Worm (Caenorhabditis elegans) whole organism, mixed stage, embryonic: ENCODE results near the gene C25B8.8.

Experiments
- M03D4.4 ChIP-seq: sonication (generic microtip); optimal IDR thresholded peaks from 2 replicates; lab custom pipeline; 2017; ENCODE audit warnings: mild to moderate bottlenecking, missing genetic modification characterization, missing compliant biosample characterization
- bed-3 ChIP-seq: fragments of 200-800 bp; sonication (Bioruptor generic); optimal IDR thresholded peaks from 3 replicates; lab custom pipeline; 2018; ENCODE audit warnings: mild to moderate bottlenecking, missing genetic modification characterization, moderate library complexity, missing compliant biosample characterization
- ceh-39 ChIP-seq: fragments of 150-350 bp; optimal IDR thresholded peaks from 2 replicates; lab custom pipeline; 2014; ENCODE audit warnings: missing biosample characterization, missing genetic modification characterization
- ceh-43 ChIP-seq: fragments of 200-800 bp; sonication (Bioruptor generic); optimal IDR thresholded peaks from 2 replicates; lab custom pipeline; 2018; ENCODE audit warnings: mild to moderate bottlenecking, missing genetic modification characterization, moderate library complexity, missing compliant biosample characterization
- ces-1 ChIP-seq: fragments of 150-350 bp; optimal IDR thresholded peaks from 2 replicates; lab custom pipeline; 2014; ENCODE audit warnings: missing biosample characterization, missing genetic modification reagents, missing genetic modification characterization
- cnd-1 ChIP-seq: fragments of 200-800 bp; sonication (Bioruptor generic); optimal IDR thresholded peaks from 2 replicates; lab custom pipeline; 2018; ENCODE audit warnings: mild to moderate bottlenecking, missing genetic modification characterization, missing compliant biosample characterization
- drap-1 ChIP-seq: fragments of 200-800 bp; sonication (Bioruptor generic); optimal IDR thresholded peaks from 3 replicates; lab custom pipeline; 2018; ENCODE audit warnings: mild to moderate bottlenecking, missing genetic modification characterization, missing compliant biosample characterization
- elt-1 ChIP-seq: sonication (generic microtip); optimal IDR thresholded peaks from 2 replicates; lab custom pipeline; 2017; ENCODE audit warnings: missing genetic modification characterization, mild to moderate bottlenecking, missing compliant biosample characterization, antibody characterized with exemption, moderate library complexity, borderline replicate concordance; ENCODE audit not compliant: insufficient read depth
- flh-1 ChIP-seq: fragments of 200-800 bp; sonication (Bioruptor generic); optimal IDR thresholded peaks from 2 replicates; lab custom pipeline; 2018; ENCODE audit warnings: mild to moderate bottlenecking, missing genetic modification characterization, moderate library complexity, missing compliant biosample characterization
- ham-2 ChIP-seq: fragments of 200-800 bp; sonication (Bioruptor generic); optimal IDR thresholded peaks from 2 replicates; lab custom pipeline; 2018; ENCODE audit warnings: mild to moderate bottlenecking, missing genetic modification characterization, missing compliant biosample characterization
- hlh-1 ChIP-seq: fragments of 150-350 bp; optimal IDR thresholded peaks from 2 replicates; lab custom pipeline; 2014; ENCODE audit warnings: missing biosample characterization, missing genetic modification reagents, missing genetic modification characterization
- lin-13 ChIP-seq: fragments of 150-350 bp; optimal IDR thresholded peaks from 2 replicates; lab custom pipeline; 2014; ENCODE audit warnings: missing biosample characterization, missing genetic modification characterization
- lin-32 ChIP-seq: fragments of 200-800 bp; sonication (Bioruptor generic); optimal IDR thresholded peaks from 2 replicates; lab custom pipeline; 2018; ENCODE audit warnings: mild to moderate bottlenecking, missing genetic modification characterization, missing compliant biosample characterization
- lsy-2 ChIP-seq: fragments of 150-350 bp; optimal IDR thresholded peaks from 2 replicates; lab custom pipeline; 2014; ENCODE audit warnings: missing biosample characterization, missing genetic modification characterization
- mab-5 ChIP-seq: fragments of 150-350 bp; optimal IDR thresholded peaks from 2 replicates; lab custom pipeline; 2014; ENCODE audit warnings: missing biosample characterization, missing genetic modification characterization
- mep-1 ChIP-seq: fragments of 150-350 bp; optimal IDR thresholded peaks from 2 replicates; lab custom pipeline; 2017; ENCODE audit warnings: missing biosample characterization, missing genetic modification reagents, missing genetic modification characterization, inconsistent platforms
- mls-2 ChIP-seq: sonication (generic microtip); optimal IDR thresholded peaks from 2 replicates; lab custom pipeline; 2016; ENCODE audit warnings: mild to moderate bottlenecking, missing genetic modification characterization, moderate library complexity, missing compliant biosample characterization
- nhr-12 ChIP-seq: fragments of 150-350 bp; optimal IDR thresholded peaks from 2 replicates; lab custom pipeline; 2014; ENCODE audit warnings: missing biosample characterization, missing genetic modification characterization
- nhr-2 ChIP-seq: fragments of 150-350 bp; optimal IDR thresholded peaks from 2 replicates; lab custom pipeline; 2014; ENCODE audit warnings: missing biosample characterization, missing genetic modification characterization
- nhr-237 ChIP-seq: fragments of 150-350 bp; optimal IDR thresholded peaks from 2 replicates; lab custom pipeline; 2014; ENCODE audit warnings: missing biosample characterization, missing genetic modification characterization
- nhr-76 ChIP-seq: sonication (generic microtip); optimal IDR thresholded peaks from 2 replicates; lab custom pipeline; 2017; ENCODE audit warnings: missing biosample characterization, missing genetic modification characterization
- pha-4 ChIP-seq: fragments of 150-350 bp; optimal IDR thresholded peaks from 2 replicates; lab custom pipeline; 2018; ENCODE audit warnings: missing biosample characterization, missing genetic modification reagents, missing genetic modification characterization
- sem-2 ChIP-seq: fragments of 200-800 bp; sonication (Bioruptor generic); optimal IDR thresholded peaks from 2 replicates; lab custom pipeline; 2018; ENCODE audit warnings: mild to moderate bottlenecking, missing genetic modification characterization, missing compliant biosample characterization
- snpc-4 ChIP-seq: fragments of 150-350 bp; optimal IDR thresholded peaks from 2 replicates; lab custom pipeline; 2014; ENCODE audit warnings: missing biosample characterization, missing genetic modification characterization
- sptf-1 ChIP-seq: sonication (generic microtip); optimal IDR thresholded peaks from 2 replicates; lab custom pipeline; 2017; ENCODE audit warnings: mild to moderate bottlenecking, missing genetic modification characterization, moderate library complexity, missing compliant biosample characterization
- tbx-8 ChIP-seq: fragments of 200-800 bp; sonication (Bioruptor generic); optimal IDR thresholded peaks from 2 replicates; lab custom pipeline; 2018; ENCODE audit warnings: mild to moderate bottlenecking, missing genetic modification characterization, moderate library complexity, missing compliant biosample characterization
- unc-120 ChIP-seq: sonication (generic microtip); optimal IDR thresholded peaks from 2 replicates; lab custom pipeline; 2017; ENCODE audit warnings: missing genetic modification characterization, missing compliant biosample characterization; ENCODE audit not compliant: poor library complexity, severe bottlenecking
- unc-39 ChIP-seq: fragments of 150-350 bp; optimal IDR thresholded peaks from 2 replicates; lab custom pipeline; 2014; ENCODE audit warnings: missing biosample characterization, missing genetic modification characterization
- unc-62 ChIP-seq: fragments of 150-350 bp; optimal IDR thresholded peaks from 2 replicates; lab custom pipeline; 2014; ENCODE audit warnings: missing biosample characterization, missing genetic modification reagents, missing genetic modification characterization
- zip-8 ChIP-seq: fragments of 150-350 bp; optimal IDR thresholded peaks from 2 replicates; lab custom pipeline; 2014; ENCODE audit warnings: missing biosample characterization, missing genetic modification characterization

The C25B8.8 gene

DNA sequence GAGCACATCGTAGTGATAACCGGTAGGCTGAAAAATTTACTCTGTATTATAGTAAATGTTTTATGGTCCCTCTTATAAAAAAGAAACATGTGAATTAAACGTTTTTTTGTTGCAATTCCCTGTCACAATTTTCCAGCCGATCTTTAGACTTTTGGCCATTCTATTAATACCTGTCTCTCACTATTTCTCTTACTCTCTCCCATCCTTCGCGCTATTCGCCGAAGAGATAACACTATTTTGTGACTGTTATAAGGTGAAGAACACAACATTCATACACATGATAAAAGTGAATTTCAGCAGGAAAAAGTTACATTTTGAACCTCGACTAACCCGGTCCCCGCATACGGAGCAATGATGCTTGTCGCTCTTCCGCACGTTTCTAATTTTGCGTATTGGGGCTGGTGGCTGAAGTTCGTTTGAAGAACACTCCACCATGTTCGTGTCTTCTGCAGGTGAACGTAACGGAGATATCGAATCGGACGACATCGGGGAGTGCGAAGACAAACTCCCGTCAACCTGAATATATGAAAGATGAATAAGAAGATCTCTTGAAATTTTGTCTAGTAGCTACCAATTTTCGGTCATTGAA lies 29.3 kb downstream of the C25B8.8 start:
- TF ChIP-seq nhr-12 (no peak), elt-1 (no peak), ceh-43 (GFP tag; lab: Kevin White, UChicago) (no peak), mep-1 (no peak), unc-62 (GFP tag; lab: Kevin White, UChicago) (no peak), M03D4.4 (tag; lab: Kevin White, UChicago) (no peak), hlh-1 (no peak), pha-4 (tag; lab: Kevin White, UChicago) (no peak), cnd-1 (no peak), ceh-39 (tag; lab: Kevin White, UChicago) (no peak), tbx-8 (GFP tag; lab: Kevin White, UChicago) (no peak), ces-1 (GFP tag; lab: Kevin White, UChicago) (no peak), unc-39 (no peak), mab-5 (tag; lab: Kevin White, UChicago) (no peak), lin-32 (GFP tag; lab: Kevin White, UChicago) (no peak), lsy-2 (tag; lab: Kevin White, UChicago) (no peak), lin-13 (tag; lab: Kevin White, UChicago) (no peak)

DNA sequence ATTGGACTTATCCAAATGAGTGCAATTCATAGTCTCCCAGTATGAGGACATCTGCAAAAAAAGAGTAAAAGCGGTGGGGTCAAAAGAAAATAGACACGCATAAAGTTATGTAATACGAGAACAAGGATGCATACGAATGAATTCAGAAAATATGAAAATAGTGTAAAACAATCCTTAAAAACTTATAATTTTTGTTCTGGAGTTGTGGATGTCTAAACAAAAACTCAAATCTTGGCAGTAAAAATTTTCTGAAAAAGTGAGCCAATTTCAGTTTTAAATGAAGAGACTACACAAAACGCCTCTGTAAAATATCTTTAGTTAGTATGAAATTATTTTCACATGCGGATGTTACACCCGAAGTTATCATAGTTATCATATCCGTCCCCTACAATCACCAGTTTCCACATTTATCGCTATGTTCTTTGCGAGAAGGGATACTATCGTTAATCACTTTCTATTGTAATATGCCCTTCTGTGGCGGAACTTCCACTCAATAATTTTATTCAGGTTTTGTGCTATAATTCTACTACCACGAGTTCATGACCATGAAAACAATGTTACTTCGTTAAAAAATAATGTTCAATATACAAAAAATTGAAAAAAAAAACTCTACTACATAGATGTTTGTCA lies 30.9 kb downstream of the C25B8.8 start, which contains the start of gene nhr-120:
nhr-120 (minus strand) TSS at position 51 of the 630 bp plus-strand sequence.
- TF ChIP-seq sptf-1 (tag; lab: Kevin White, UChicago) (no peak), nhr-237 (tag; lab: Kevin White, UChicago) (no peak), nhr-12 (no peak), unc-39 (no peak), lin-32 (GFP tag; lab: Kevin White, UChicago) (no peak), elt-1 (no peak), lin-13 (tag; lab: Kevin White, UChicago) (no peak), sem-2 (GFP tag; lab: Kevin White, UChicago) (no peak), ceh-39 (tag; lab: Kevin White, UChicago) (no peak), ceh-43 (GFP tag; lab: Kevin White, UChicago) (no peak), nhr-76 (tag; lab: Kevin White, UChicago) (no peak), mab-5 (tag; lab: Kevin White, UChicago) (no peak), M03D4.4 (tag; lab: Kevin White, UChicago) (no peak), zip-8 (tag; lab: Kevin White, UChicago) (no peak), snpc-4 (tag; lab: Kevin White, UChicago) (no peak), bed-3 (GFP tag; lab: Kevin White, UChicago) (no peak), drap-1 (GFP tag; lab: Kevin White, UChicago) (no peak), flh-1 (GFP tag; lab: Kevin White, UChicago) (no peak), ces-1 (GFP tag; lab: Kevin White, UChicago) (no peak)

DNA sequence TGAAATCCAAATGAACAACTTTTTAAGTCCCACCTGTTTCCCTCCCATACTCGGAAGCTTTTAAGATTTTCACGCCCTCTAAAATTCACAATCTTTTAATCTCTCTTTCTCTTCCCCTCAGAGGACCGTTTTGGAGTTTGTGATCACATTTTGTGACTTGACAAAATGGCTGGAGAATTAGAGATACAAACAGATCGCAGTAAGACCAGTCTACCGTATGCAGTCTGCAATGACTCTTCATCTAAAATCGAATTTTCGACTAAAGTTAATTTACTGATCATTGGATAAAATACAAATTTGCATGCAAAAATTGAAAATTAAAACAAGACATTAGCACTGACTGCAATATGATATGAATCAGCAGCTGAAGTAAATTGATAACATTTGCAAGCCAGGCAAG lies 31.7 kb downstream of the C25B8.8 start:
- TF ChIP-seq ceh-43 (GFP tag; lab: Kevin White, UChicago) = no peak
- no peak for TF ChIP-seq bed-3 (GFP tag; lab: Kevin White, UChicago)
- TF ChIP-seq tbx-8 (GFP tag; lab: Kevin White, UChicago) = no peak
- TF ChIP-seq nhr-2 (tag; lab: Kevin White, UChicago) = no peak
- no peak for TF ChIP-seq unc-120 (tag; lab: Kevin White, UChicago)
- TF ChIP-seq nhr-76 (tag; lab: Kevin White, UChicago) = no peak

DNA sequence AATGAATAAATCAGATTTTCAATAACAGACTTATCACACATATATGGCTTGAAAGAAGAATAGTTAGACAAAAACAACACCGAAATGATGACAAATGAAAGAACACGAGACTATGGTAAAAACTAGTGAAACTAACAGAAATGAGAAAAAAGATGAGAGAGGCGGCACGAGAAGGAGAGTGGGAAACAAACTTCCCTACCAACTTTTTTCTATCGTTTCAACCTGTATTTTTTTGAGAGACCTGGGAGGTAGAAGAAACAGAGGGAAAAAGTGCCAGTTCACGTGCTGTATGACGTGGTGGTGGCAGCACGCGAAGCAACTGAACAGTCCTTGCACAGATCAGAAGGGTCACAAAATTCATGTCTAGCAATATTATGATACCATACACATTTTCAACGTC lies 33.0 kb downstream of the C25B8.8 start:
- no peak for TF ChIP-seq lsy-2 (tag; lab: Kevin White, UChicago)
- no peak for TF ChIP-seq ham-2 (GFP tag; lab: Kevin White, UChicago)

DNA sequence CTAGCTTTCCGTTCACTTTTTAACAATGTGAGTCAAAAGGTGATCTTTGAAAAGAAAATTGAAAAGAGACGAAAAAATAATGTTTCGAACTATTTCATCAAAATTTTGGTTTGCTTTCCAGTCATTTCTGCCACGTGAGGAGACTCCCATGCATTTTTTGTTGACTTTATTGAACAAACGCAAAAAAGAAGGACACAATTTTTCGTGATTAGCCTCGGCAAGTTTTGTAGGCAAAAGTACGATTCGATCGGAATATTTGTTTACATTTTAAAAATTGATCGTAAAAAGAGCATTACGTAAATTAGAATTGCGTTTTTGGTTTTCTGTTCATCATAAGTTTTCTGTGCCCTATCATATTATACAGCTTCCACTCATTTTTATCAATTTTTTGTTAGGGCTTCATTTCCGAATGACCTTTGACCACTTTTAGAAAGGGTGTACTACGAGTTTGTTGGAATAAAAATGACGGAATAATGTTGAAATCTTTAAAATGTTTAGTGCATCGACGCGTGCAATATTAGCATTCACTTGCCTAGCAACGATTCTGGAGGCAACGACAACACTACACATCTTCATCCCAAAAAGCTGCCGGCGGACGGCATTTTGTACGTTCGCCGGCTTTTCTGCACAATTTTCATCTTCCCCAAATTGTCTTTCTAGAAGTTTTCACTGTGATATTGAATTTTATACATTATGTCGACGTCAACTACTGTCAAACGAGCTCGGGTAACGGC lies 35.3 kb downstream of the C25B8.8 start, which contains the start of gene C56E10.3:
C56E10.3 (plus strand) TSS at position 684 of the 734 bp plus-strand sequence.
- TF ChIP-seq ceh-39 (tag; lab: Kevin White, UChicago) = no peak
- TF ChIP-seq sptf-1 (tag; lab: Kevin White, UChicago) = no peak
- TF ChIP-seq nhr-237 (tag; lab: Kevin White, UChicago) = no peak
- TF ChIP-seq hlh-1 = no peak
- no peak for TF ChIP-seq unc-62 (GFP tag; lab: Kevin White, UChicago)
- TF ChIP-seq mls-2 = no peak
- TF ChIP-seq lsy-2 (tag; lab: Kevin White, UChicago) = no peak
- TF ChIP-seq unc-120 (tag; lab: Kevin White, UChicago) = no peak
- no peak for TF ChIP-seq lin-13 (tag; lab: Kevin White, UChicago)
- no peak for TF ChIP-seq lin-32 (GFP tag; lab: Kevin White, UChicago)
- no peak for TF ChIP-seq nhr-12
- TF ChIP-seq zip-8 (tag; lab: Kevin White, UChicago) = no peak
